Fruit fly (Drosophila melanogaster) whole organism, prepupa: Measurements from ENCODE around the gene unc-4.

Source experiments
- CG15336 ChIP-seq: fragments of 200-800 bp; sonication (Bioruptor generic); IDR thresholded peaks from 2 replicates; pipeline ENCODE4 v1.3.6; 2022; ENCODE audit warnings: missing biosample characterization, missing genetic modification characterization
- CG3919 ChIP-seq: fragments of 200-800 bp; sonication (Bioruptor generic); optimal IDR thresholded peaks from 3 replicates; lab custom pipeline; 2016; ENCODE audit warnings: missing biosample characterization, missing genetic modification characterization
- CG6792 ChIP-seq: fragments of 200-800 bp; sonication (Bioruptor generic); optimal IDR thresholded peaks from 3 replicates; lab custom pipeline; 2016; ENCODE audit warnings: missing biosample characterization, missing genetic modification characterization
- CG8319 ChIP-seq: fragments of 200-800 bp; sonication (Bioruptor generic); optimal IDR thresholded peaks from 3 replicates; lab custom pipeline; 2016; ENCODE audit warnings: missing biosample characterization, missing genetic modification characterization
- Hr39 ChIP-seq: fragments of 200-800 bp; sonication (Bioruptor generic); optimal IDR thresholded peaks from 2 replicates; lab custom pipeline; 2016; ENCODE audit warnings: missing biosample characterization, missing genetic modification characterization
- OdsH ChIP-seq: fragments of 200-800 bp; sonication (Bioruptor generic); optimal IDR thresholded peaks from 3 replicates; lab custom pipeline; 2016; ENCODE audit warnings: missing biosample characterization, missing genetic modification characterization
- fkh ChIP-seq: fragments of 200-800 bp; sonication (Bioruptor generic); optimal IDR thresholded peaks from 3 replicates; lab custom pipeline; 2017; ENCODE audit warnings: missing biosample characterization, mild to moderate bottlenecking, missing genetic modification characterization, moderate library complexity

DNA sequence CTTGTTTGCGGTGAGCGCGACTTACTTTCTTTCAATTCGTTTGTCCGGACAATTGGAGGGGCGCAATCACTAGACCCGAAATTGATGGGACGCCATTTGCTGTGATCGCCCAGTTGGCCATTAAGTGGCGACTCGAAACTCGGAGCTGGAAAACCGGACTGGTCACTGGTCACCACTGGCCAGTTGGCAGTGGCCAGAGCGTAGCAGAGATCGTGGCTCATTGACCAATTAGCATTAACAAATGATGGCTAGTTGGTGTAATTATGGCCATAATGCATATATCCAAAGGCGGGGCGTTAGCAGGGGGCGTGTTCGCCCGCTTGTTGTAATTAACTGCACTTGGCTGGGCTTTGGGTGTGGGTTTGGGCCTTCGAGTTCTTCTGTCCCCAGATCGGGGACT, 3.5 kb downstream of the unc-4 start:
- TF ChIP-seq Hr39 (GFP tag; lab: Kevin White, UChicago) (no peak), CG8319 (GFP tag; lab: Kevin White, UChicago) (no peak), OdsH (GFP tag; lab: Kevin White, UChicago) (no peak), fkh (GFP tag; lab: Kevin White, UChicago) (no peak), CG6792 (GFP tag; lab: Kevin White, UChicago) (no peak), CG3919 (GFP tag; lab: Kevin White, UChicago) (no peak), CG15336 (no peak)
